Fruit fly (Drosophila melanogaster): ENCODE data around the gene CG3386.

Gene CG3386

dm6 chr3L:642865-643738 lies 39.2 kb downstream of the CG3386 start (continued):
- TF ChIP-seq CG8281 (tag; optimal IDR thresholded peaks at IDR 0.05), result no peak
- peak; percentile 14 for TF ChIP-seq caup (GFP tag; optimal IDR thresholded peaks at IDR 0.05; ENCODE audit: severe bottlenecking)
- no peak for TF ChIP-seq pum (GFP tag; optimal IDR thresholded peaks at IDR 0.05)
- TF ChIP-seq CG8290 (GFP tag; optimal IDR thresholded peaks at IDR 0.05), result no peak
- TF ChIP-seq CG8290 (tag; optimal IDR thresholded peaks at IDR 0.05), result peak; percentile 40 to 58
- 0 out of 2 replicates have a peak, but pooled peaks have one; percentile 7 for TF ChIP-seq ttk (GFP tag; IDR thresholded peaks at IDR 0.05)
- no peak for TF ChIP-seq CG6689 (GFP tag; IDR thresholded peaks at IDR 0.05)
- no peak for TF ChIP-seq NfI (GFP tag; optimal IDR thresholded peaks at IDR 0.05)
- TF ChIP-seq row (GFP tag; IDR thresholded peaks at IDR 0.05), result no peak
- TF ChIP-seq CG15601 (tag; optimal IDR thresholded peaks at IDR 0.05), result peak; percentile 32
- TF ChIP-seq CG12769 (tag; optimal IDR thresholded peaks at IDR 0.05), result peak; percentile 67
- TF ChIP-seq CG10321 (GFP tag; IDR thresholded peaks at IDR 0.05), result 0 out of 2 replicates have a peak, but pooled peaks have one; percentile 16
- no peak for TF ChIP-seq CG43689 (GFP tag; IDR thresholded peaks at IDR 0.05)
- TF ChIP-seq Meics (GFP tag; optimal IDR thresholded peaks at IDR 0.05), result peak; percentile 24
- TF ChIP-seq CG6254 (GFP tag; optimal IDR thresholded peaks at IDR 0.05), result no peak
- no peak for TF ChIP-seq en (GFP tag; optimal IDR thresholded peaks at IDR 0.05)
- TF ChIP-seq insv (GFP tag; optimal IDR thresholded peaks at IDR 0.05), result no peak
- TF ChIP-seq Nf-YC (tag; optimal IDR thresholded peaks at IDR 0.05), result no peak
- no peak for TF ChIP-seq CG6683 (GFP tag; optimal IDR thresholded peaks at IDR 0.05)
- no peak for TF ChIP-seq CG11456 (GFP tag; IDR thresholded peaks at IDR 0.05)
- TF ChIP-seq Sox102F (GFP tag; optimal IDR thresholded peaks at IDR 0.05), result no peak
- no peak for TF ChIP-seq usp (GFP tag; optimal IDR thresholded peaks at IDR 0.05)
- TF ChIP-seq ham (GFP tag; IDR thresholded peaks at IDR 0.05), result no peak
- 0 out of 2 replicates have a peak, but pooled peaks have one; percentile 16 for TF ChIP-seq Bgb (GFP tag; IDR thresholded peaks at IDR 0.05; ENCODE audit: partially characterized antibody)
- TF ChIP-seq CG3163 (GFP tag; optimal IDR thresholded peaks at IDR 0.05), result peak; percentile 18
- peak in 1 of 2 experiments; percentile 96 for TF ChIP-seq Pdp1 (GFP tag; optimal IDR thresholded peaks at IDR 0.05)
- TF ChIP-seq BEAF-32 (GFP tag; optimal IDR thresholded peaks at IDR 0.05), result no peak
- TF ChIP-seq Drgx (GFP tag; IDR thresholded peaks at IDR 0.05), result no peak
- no peak for TF ChIP-seq croc (GFP tag; conservative IDR thresholded peaks at IDR 0.05)
- TF ChIP-seq CG4854 (GFP tag; optimal IDR thresholded peaks at IDR 0.05), result no peak
- TF ChIP-seq Ets65A (GFP tag), result no peak
- TF ChIP-seq CG30431 (GFP tag; optimal IDR thresholded peaks at IDR 0.05), result no peak
- TF ChIP-seq fru (optimal IDR thresholded peaks at IDR 0.05), result no peak
- peak; percentile 66 for TF ChIP-seq CG13296 (GFP tag; optimal IDR thresholded peaks at IDR 0.05)
- TF ChIP-seq jing (GFP tag; optimal IDR thresholded peaks at IDR 0.05), result no peak
- no peak for TF ChIP-seq sisA (GFP tag; IDR thresholded peaks at IDR 0.05)
- TF ChIP-seq CG15514 (GFP tag; optimal IDR thresholded peaks at IDR 0.05), result peak; percentile 31
- TF ChIP-seq CG12391 (tag; optimal IDR thresholded peaks at IDR 0.05), result no peak
- TF ChIP-seq CG4328 (GFP tag; optimal IDR thresholded peaks at IDR 0.05), result peak; percentile 40
- no peak for TF ChIP-seq Sin3A (optimal IDR thresholded peaks at IDR 0.05)
- no peak for TF ChIP-seq CG34224 (GFP tag; IDR thresholded peaks at IDR 0.05; ENCODE audit: partially characterized antibody)
- TF ChIP-seq ranshi (GFP tag; IDR thresholded peaks at IDR 0.05), result no peak
- TF ChIP-seq E2f1 (GFP tag; IDR thresholded peaks at IDR 0.05), result no peak
- TF ChIP-seq D19B (GFP tag; optimal IDR thresholded peaks at IDR 0.05), result no peak
- TF ChIP-seq esg (GFP tag; conservative IDR thresholded peaks at IDR 0.05), result no peak
- TF ChIP-seq Eip74EF (GFP tag; optimal IDR thresholded peaks at IDR 0.05), result no peak
- no peak for TF ChIP-seq lmd (GFP tag; IDR thresholded peaks at IDR 0.05)
- no peak for TF ChIP-seq chm (GFP tag; IDR thresholded peaks at IDR 0.05)
- no peak for TF ChIP-seq CG10979 (tag; optimal IDR thresholded peaks at IDR 0.05)
- peak; percentile 88 for TF ChIP-seq sens (GFP tag)
